Worm (Caenorhabditis elegans) whole organism, L1 larva: ENCODE data around the gene F35D2.2.
A peak's percentile ranks its signal among the peaks of the same experiment; 100 is the strongest.

Experiments used
- C04F5.9 ChIP-seq: sonication (generic microtip); optimal IDR thresholded peaks from 2 replicates; lab custom pipeline; 2016; ENCODE audit warnings: missing genetic modification characterization, missing compliant biosample characterization
- C16A3.4 ChIP-seq: fragments of 150-350 bp; optimal IDR thresholded peaks from 2 replicates; lab custom pipeline; 2014; ENCODE audit warnings: missing biosample characterization, missing genetic modification characterization
- ama-1 ChIP-seq: fragments of 150-350 bp; optimal IDR thresholded peaks from 2 replicates; lab custom pipeline; 2014
- blmp-1 ChIP-seq: fragments of 150-350 bp; optimal IDR thresholded peaks from 2 replicates; lab custom pipeline; 2014; ENCODE audit warnings: missing biosample characterization, missing genetic modification characterization
- ceh-82 ChIP-seq, 3 experiments: fragments of 150-350 bp in 1 of 3; sonication (generic microtip) in 2 of 3; optimal IDR thresholded peaks; 2 replicates each; lab custom pipeline; 2014 to 2017; ENCODE audit warnings: missing biosample characterization in 3 of 3, missing genetic modification characterization in 3 of 3
- dpl-1 ChIP-seq, 3 experiments: fragments of 150-350 bp in 2 of 3; sonication (generic microtip) in 1 of 3; optimal IDR thresholded peaks; 2 replicates each; lab custom pipeline; 2014 to 2017; ENCODE audit warnings: missing biosample characterization in 3 of 3, missing genetic modification characterization in 3 of 3, missing genetic modification reagents in 3 of 3
- egl-13 ChIP-seq: sonication (generic microtip); optimal IDR thresholded peaks from 2 replicates; lab custom pipeline; 2016; ENCODE audit warnings: missing genotype, missing genetic modification reagents, missing genetic modification characterization, missing compliant biosample characterization
- egl-27 ChIP-seq, 2 experiments: fragments of 150-350 bp in 1 of 2; sonication (generic microtip); optimal IDR thresholded peaks; 3 replicates each; lab custom pipeline; 2017 to 2018; ENCODE audit warnings: missing biosample characterization in 2 of 2, missing genetic modification characterization in 2 of 2, missing genetic modification reagents in 2 of 2
- elt-3 ChIP-seq, 6 experiments: fragments of 150-350 bp in 1 of 6; sonication (generic microtip); optimal IDR thresholded peaks; 2 replicates each; lab custom pipeline; 2017 to 2018; ENCODE audit warnings: missing biosample characterization in 6 of 6, missing genetic modification characterization in 6 of 6, inconsistent platforms in 1 of 6
- fkh-4 ChIP-seq: sonication (generic microtip); optimal IDR thresholded peaks from 2 replicates; lab custom pipeline; 2016; ENCODE audit warnings: missing compliant biosample characterization, missing genetic modification characterization, borderline replicate concordance
- hlh-17 ChIP-seq: fragments of 200-800 bp; sonication (Bioruptor generic); optimal IDR thresholded peaks from 2 replicates; lab custom pipeline; 2018; ENCODE audit warnings: missing genetic modification characterization, mild to moderate bottlenecking, missing compliant biosample characterization, moderate library complexity, borderline replicate concordance
- hlh-4 ChIP-seq: sonication (generic microtip); optimal IDR thresholded peaks from 2 replicates; lab custom pipeline; 2016; ENCODE audit warnings: mild to moderate bottlenecking, missing genetic modification characterization, missing compliant biosample characterization
- isw-1 ChIP-seq: fragments of 200-800 bp; sonication (Bioruptor generic); IDR thresholded peaks from 2 replicates; pipeline ENCODE4 v1.3.6; 2022; ENCODE audit warnings: missing genetic modification characterization, missing compliant biosample characterization
- lin-13 ChIP-seq: fragments of 150-350 bp; optimal IDR thresholded peaks from 2 replicates; lab custom pipeline; 2014; ENCODE audit warnings: missing biosample characterization, missing genetic modification reagents, missing genetic modification characterization
- lin-14 ChIP-seq: fragments of 200-800 bp; sonication (Bioruptor generic); optimal IDR thresholded peaks from 2 replicates; lab custom pipeline; 2018; ENCODE audit warnings: mild to moderate bottlenecking, missing genetic modification characterization, moderate library complexity, missing compliant biosample characterization
- lin-15B ChIP-seq: fragments of 150-350 bp; sonication (generic microtip); optimal IDR thresholded peaks from 3 replicates; lab custom pipeline; 2014; ENCODE audit warnings: missing biosample characterization, missing genetic modification characterization
- lin-35 ChIP-seq, 2 experiments: fragments of 150-350 bp; optimal IDR thresholded peaks; 2 replicates each; lab custom pipeline; 2014; ENCODE audit warnings: missing biosample characterization in 2 of 2, missing genetic modification characterization in 2 of 2, missing genetic modification reagents in 2 of 2
- mdl-1 ChIP-seq, 2 experiments: fragments of 150-350 bp; optimal IDR thresholded peaks; 2 replicates each; lab custom pipeline; 2014 to 2017; ENCODE audit warnings: missing biosample characterization in 2 of 2, missing genetic modification characterization in 2 of 2, inconsistent platforms in 1 of 2
- nhr-12 ChIP-seq: sonication (generic microtip); optimal IDR thresholded peaks from 2 replicates; lab custom pipeline; 2017; ENCODE audit warnings: missing biosample characterization, missing genetic modification characterization
- nhr-19 ChIP-seq: fragments of 200-800 bp; sonication (Bioruptor generic); conservative IDR thresholded peaks from 2 replicates; pipeline ENCODE4 v1.3.6; 2022; ENCODE audit warnings: missing genetic modification characterization, missing compliant biosample characterization
- nhr-237 ChIP-seq: fragments of 150-350 bp; optimal IDR thresholded peaks from 2 replicates; lab custom pipeline; 2014; ENCODE audit warnings: missing biosample characterization, missing genetic modification characterization
- nhr-47 ChIP-seq: sonication (generic microtip); optimal IDR thresholded peaks from 2 replicates; lab custom pipeline; 2016; ENCODE audit warnings: mild to moderate bottlenecking, missing genetic modification characterization, moderate library complexity, missing compliant biosample characterization
- nhr-77 ChIP-seq: fragments of 150-350 bp; optimal IDR thresholded peaks from 2 replicates; lab custom pipeline; 2014; ENCODE audit warnings: missing biosample characterization, missing genetic modification characterization
- nhr-84 ChIP-seq: sonication (generic microtip); optimal IDR thresholded peaks from 2 replicates; lab custom pipeline; 2017; ENCODE audit warnings: missing biosample characterization, missing genetic modification characterization
- snu-23 ChIP-seq: sonication (generic microtip); optimal IDR thresholded peaks from 2 replicates; lab custom pipeline; 2016; ENCODE audit warnings: missing genetic modification characterization, missing compliant biosample characterization
- tbx-2 ChIP-seq: sonication (generic microtip); optimal IDR thresholded peaks from 2 replicates; lab custom pipeline; 2016; ENCODE audit warnings: missing genetic modification characterization, missing compliant biosample characterization
- tlp-1 ChIP-seq: fragments of 150-350 bp; optimal IDR thresholded peaks from 2 replicates; lab custom pipeline; 2014; ENCODE audit warnings: missing biosample characterization, missing genetic modification characterization
- unc-130 ChIP-seq: fragments of 150-350 bp; optimal IDR thresholded peaks from 2 replicates; lab custom pipeline; 2017; ENCODE audit warnings: missing biosample characterization, missing genetic modification characterization, inconsistent platforms
- zag-1 ChIP-seq: fragments of 150-350 bp; optimal IDR thresholded peaks from 2 replicates; lab custom pipeline; 2014; ENCODE audit warnings: missing biosample characterization, missing genetic modification characterization
- ztf-4 ChIP-seq: fragments of 150-350 bp; optimal IDR thresholded peaks from 2 replicates; lab custom pipeline; 2014; ENCODE audit warnings: missing biosample characterization, missing genetic modification characterization

The F35D2.2 gene

ce11 chrII:7537603-7538230, 36.5 kb upstream of the F35D2.2 start, which contains the start of gene nfi-1 (continued):
- TF ChIP-seq nhr-237 (tag; lab: Kevin White, UChicago) (no peak), tbx-2 (tag; lab: Kevin White, UChicago) (peak; percentile 53), elt-3 (tag; optimal IDR thresholded peaks at IDR 0.05; lab: Kevin White, UChicago) (peak in 1 of 6 experiments; percentile 50), snu-23 (GFP tag; lab: Kevin White, UChicago) (peak; percentile 60), blmp-1 (tag; lab: Kevin White, UChicago) (peak; percentile 65), C16A3.4 (tag; lab: Kevin White, UChicago) (peak; percentile 72), nhr-19 (GFP tag; lab: Robert Waterston, UW) (no peak)

DNA sequence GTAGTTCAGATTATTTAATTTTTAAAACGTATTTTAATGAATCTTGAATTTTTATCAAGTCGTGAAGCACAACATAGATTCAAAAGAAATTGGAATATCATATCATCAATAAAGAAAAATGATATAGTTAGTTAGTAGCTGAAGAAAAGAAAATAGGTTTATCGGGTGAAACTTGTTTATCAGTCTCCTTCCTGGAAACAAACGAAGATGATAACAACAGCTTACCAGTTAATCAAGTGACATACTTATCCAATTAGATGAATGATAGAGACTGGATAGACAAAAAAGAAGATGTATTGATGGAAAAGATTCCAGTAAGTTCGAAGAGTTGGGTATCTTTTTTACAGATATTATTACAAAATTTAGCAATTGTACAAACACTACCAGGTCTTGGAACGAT, 31.3 kb upstream of the F35D2.2 start:
- TF ChIP-seq lin-13 (GFP tag; lab: Kevin White, UChicago) (no peak), blmp-1 (tag; lab: Kevin White, UChicago) (peak; percentile 58)

- TF ChIP-seq blmp-1 (tag; lab: Kevin White, UChicago) (peak; percentile 9), tlp-1 (tag; lab: Kevin White, UChicago) (no peak)
- TF ChIP-seq, all 84 proteins: peak for 1
These were observed 30.4 kb upstream of the F35D2.2 start, which contains the start of gene rol-8 for ce11 chrII:7543808-7544207. Gene rol-8 (plus strand): TSS chrII:7544108.

DNA sequence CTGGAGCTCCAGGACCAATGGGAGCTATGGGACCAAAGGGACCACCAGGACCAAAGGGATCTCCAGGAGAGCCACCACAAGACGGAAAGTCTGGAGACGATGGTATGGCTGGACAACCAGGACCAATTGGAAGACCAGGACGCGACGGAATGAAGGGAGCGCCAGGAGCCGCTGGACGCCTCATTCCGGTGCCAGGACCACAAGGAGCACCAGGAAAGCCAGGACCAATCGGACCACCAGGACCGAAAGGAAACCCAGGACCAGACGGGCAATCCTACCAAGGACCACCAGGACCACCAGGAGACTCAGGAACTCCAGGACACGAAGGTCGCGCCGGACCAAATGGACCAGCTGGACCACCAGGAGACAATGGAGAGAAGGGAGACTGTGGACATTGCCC, 29.5 kb upstream of the F35D2.2 start:
- TF ChIP-seq egl-13 (tag; lab: Kevin White, UChicago) (no peak), hlh-17 (GFP tag; lab: Kevin White, UChicago) (no peak), ceh-82 (tag; optimal IDR thresholded peaks at IDR 0.05; lab: Kevin White, UChicago) (no peak), zag-1 (tag; lab: Kevin White, UChicago) (no peak), tlp-1 (tag; lab: Kevin White, UChicago) (no peak), hlh-4 (no peak)
- TF ChIP-seq, all 84 proteins: peak for 0

ce11 chrII:7545364-7545763, 28.9 kb upstream of the F35D2.2 start:
- TF ChIP-seq ztf-4 (peak; percentile 17), lin-14 (no peak), C04F5.9 (tag; lab: Kevin White, UChicago) (no peak), fkh-4 (no peak), egl-13 (tag; lab: Kevin White, UChicago) (no peak), blmp-1 (tag; lab: Kevin White, UChicago) (peak; percentile 97), egl-27 (tag; optimal IDR thresholded peaks at IDR 0.05; lab: Kevin White, UChicago) (no peak), ama-1 (peak; percentile 85), nhr-84 (tag; lab: Kevin White, UChicago) (no peak)

DNA sequence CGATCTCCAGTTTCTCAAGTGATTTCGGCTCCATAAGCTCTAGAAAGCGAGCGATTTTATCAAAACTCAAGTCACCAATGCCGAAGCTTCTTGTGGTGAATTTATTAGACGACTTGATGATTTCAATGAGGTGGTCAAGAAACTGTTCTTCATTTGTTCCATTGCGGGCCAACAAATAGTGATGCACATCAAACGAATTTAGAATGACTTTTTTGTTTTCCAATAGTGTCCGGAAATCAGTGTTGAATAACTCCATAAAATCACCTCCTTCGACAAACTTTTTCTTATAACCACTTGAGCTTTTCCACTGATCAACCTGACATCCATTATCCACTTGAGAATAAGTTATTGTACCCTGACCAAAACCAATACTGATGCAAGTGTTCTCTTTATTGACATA, 27.0 kb upstream of the F35D2.2 start:
- TF ChIP-seq lin-35 (GFP tag; optimal IDR thresholded peaks at IDR 0.05; lab: Kevin White, UChicago) = no peak
- TF ChIP-seq nhr-12 (tag; lab: Kevin White, UChicago) = no peak
- TF ChIP-seq dpl-1 (GFP tag; optimal IDR thresholded peaks at IDR 0.05; lab: Kevin White, UChicago) = no peak
- no peak for TF ChIP-seq lin-13 (GFP tag; lab: Kevin White, UChicago)
- TF ChIP-seq unc-130 = no peak

DNA sequence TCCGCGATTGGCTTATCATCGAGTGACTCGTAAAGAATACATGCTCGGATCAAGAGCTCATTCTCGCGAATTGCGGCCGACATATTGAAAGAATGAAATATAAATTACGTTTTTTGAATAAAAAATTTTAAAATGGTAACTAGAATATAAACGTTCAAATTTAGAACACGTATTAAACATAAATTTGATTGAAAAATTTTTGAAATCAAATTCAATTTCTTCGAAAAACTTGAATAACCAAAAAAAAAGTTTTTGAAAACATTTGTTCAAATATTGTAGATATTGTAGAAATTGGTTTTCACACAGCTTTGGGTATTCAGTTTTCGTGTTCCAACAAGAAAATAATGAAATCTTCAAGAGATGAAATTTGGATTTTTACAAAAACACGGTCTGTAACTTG, 26.2 kb upstream of the F35D2.2 start, which contains the start of gene fbxa-224:
fbxa-224 (minus strand) TSS at position 101 of the 400 bp plus-strand sequence.
- TF ChIP-seq ztf-4 = no peak
- TF ChIP-seq dpl-1 (GFP tag; optimal IDR thresholded peaks at IDR 0.05; lab: Kevin White, UChicago) = no peak
- TF ChIP-seq lin-15B = no peak

- TF ChIP-seq C04F5.9 (tag; lab: Kevin White, UChicago) (no peak), isw-1 (GFP tag; lab: Robert Waterston, UW) (no peak), nhr-77 (no peak), unc-130 (no peak), mdl-1 (tag; optimal IDR thresholded peaks at IDR 0.05; lab: Kevin White, UChicago) (no peak), nhr-12 (tag; lab: Kevin White, UChicago) (no peak), nhr-47 (tag; lab: Kevin White, UChicago) (no peak)
- TF ChIP-seq, all 84 proteins: peak for 0
These were observed 25.2 kb upstream of the F35D2.2 start, which contains the start of gene tph-1 for ce11 chrII:7549035-7549434. Gene tph-1 (plus strand): TSS chrII:7549335.
